Fruit fly (Drosophila melanogaster) whole organism, embryonic: ENCODE data around the gene Lmpt.

Source experiments
- CG10274 ChIP-seq: fragments of 200-800 bp; sonication (Bioruptor generic); optimal IDR thresholded peaks from 3 replicates; lab custom pipeline; 2017; ENCODE audit warnings: missing biosample characterization, mild to moderate bottlenecking, missing genetic modification characterization
- CG11696 ChIP-seq: fragments of 200-800 bp; sonication (Bioruptor generic); IDR thresholded peaks from 2 replicates; pipeline ENCODE4 v1.3.6; 2022; ENCODE audit warnings: missing biosample characterization, missing genetic modification characterization
- CG12659 ChIP-seq: fragments of 200-800 bp; sonication (Bioruptor generic); optimal IDR thresholded peaks from 3 replicates; lab custom pipeline; 2017; ENCODE audit warnings: mild to moderate bottlenecking, missing biosample characterization, missing genetic modification reagents, missing genetic modification characterization
- CG14050 ChIP-seq: fragments of 200-800 bp; sonication (Bioruptor generic); IDR thresholded peaks from 3 replicates; pipeline ENCODE4 v1.3.6; 2022; ENCODE audit warnings: missing biosample characterization, missing genetic modification characterization
- CG14667 ChIP-seq: fragments of 200-800 bp; sonication (Bioruptor generic); IDR thresholded peaks from 2 replicates; pipeline ENCODE4 v1.3.6; 2022; ENCODE audit warnings: missing biosample characterization, missing genetic modification characterization
- CG15269 ChIP-seq: fragments of 200-800 bp; sonication (Bioruptor generic); optimal IDR thresholded peaks from 2 replicates; lab custom pipeline; 2018; ENCODE audit warnings: missing biosample characterization, mild to moderate bottlenecking, missing genetic modification characterization, moderate library complexity
- CG16779 ChIP-seq: fragments of 200-800 bp; sonication (Bioruptor generic); IDR thresholded peaks from 2 replicates; pipeline ENCODE4 v1.3.6; 2022; ENCODE audit warnings: missing biosample characterization, missing genetic modification characterization
- CG17186 ChIP-seq: fragments of 200-800 bp; sonication (Bioruptor generic); optimal IDR thresholded peaks from 3 replicates; lab custom pipeline; 2017; ENCODE audit warnings: missing biosample characterization, missing genetic modification reagents, missing genetic modification characterization
- CG18599 ChIP-seq: fragments of 200-800 bp; sonication (Bioruptor generic); optimal IDR thresholded peaks from 3 replicates; lab custom pipeline; 2017; ENCODE audit warnings: missing biosample characterization, missing genetic modification characterization, mild to moderate bottlenecking, moderate library complexity, missing genetic modification reagents
- CG2116 ChIP-seq: fragments of 200-800 bp; sonication (Bioruptor generic); optimal IDR thresholded peaks from 3 replicates; lab custom pipeline; 2018; ENCODE audit warnings: missing biosample characterization, mild to moderate bottlenecking, missing genetic modification characterization
- CG3163 ChIP-seq: fragments of 200-800 bp; sonication (Bioruptor generic); optimal IDR thresholded peaks from 3 replicates; lab custom pipeline; 2016; ENCODE audit warnings: missing biosample characterization, missing genetic modification characterization
- CG3995 ChIP-seq: fragments of 200-800 bp; sonication (Bioruptor generic); optimal IDR thresholded peaks from 3 replicates; lab custom pipeline; 2016; ENCODE audit warnings: missing biosample characterization, missing genetic modification characterization
- CG4360 ChIP-seq: fragments of 200-800 bp; sonication (Bioruptor generic); IDR thresholded peaks from 2 replicates; pipeline ENCODE4 v1.3.6; 2022; ENCODE audit warnings: missing biosample characterization, missing genetic modification characterization
- CG6683 ChIP-seq: fragments of 200-800 bp; sonication (Bioruptor generic); optimal IDR thresholded peaks from 2 replicates; lab custom pipeline; 2017; ENCODE audit warnings: missing biosample characterization, mild to moderate bottlenecking, missing genetic modification characterization, missing genetic modification reagents
- CG8359 ChIP-seq: fragments of 200-800 bp; sonication (Bioruptor generic); optimal IDR thresholded peaks from 2 replicates; lab custom pipeline; 2017; ENCODE audit warnings: missing biosample characterization, mild to moderate bottlenecking, missing genetic modification characterization, borderline replicate concordance
- CG9609 ChIP-seq: fragments of 200-800 bp; sonication (Bioruptor generic); optimal IDR thresholded peaks from 3 replicates; lab custom pipeline; 2016; ENCODE audit warnings: missing biosample characterization, missing genetic modification characterization
- CG9932 ChIP-seq: fragments of 200-800 bp; sonication (Bioruptor generic); IDR thresholded peaks from 2 replicates; pipeline ENCODE4 v1.3.6; 2022; ENCODE audit warnings: missing biosample characterization, missing genetic modification characterization
- D19B ChIP-seq: fragments of 200-800 bp; sonication (Bioruptor generic); optimal IDR thresholded peaks from 2 replicates; lab custom pipeline; 2017; ENCODE audit warnings: missing biosample characterization, mild to moderate bottlenecking, missing genetic modification characterization
- Dp ChIP-seq: fragments of 200-800 bp; sonication (Bioruptor generic); optimal IDR thresholded peaks from 2 replicates; lab custom pipeline; 2018; ENCODE audit warnings: missing biosample characterization, mild to moderate bottlenecking, missing genetic modification characterization, moderate library complexity
- GATAe ChIP-seq: fragments of 200-800 bp; sonication (Bioruptor generic); conservative IDR thresholded peaks from 2 replicates; pipeline ENCODE4 v1.3.6; 2022; ENCODE audit warnings: missing biosample characterization, missing genetic modification characterization
- HLH54F ChIP-seq: fragments of 200-800 bp; sonication (Bioruptor generic); optimal IDR thresholded peaks from 3 replicates; lab custom pipeline; 2016; ENCODE audit warnings: missing biosample characterization, missing genetic modification characterization
- HLHmδ ChIP-seq: fragments of 200-800 bp; sonication (Bioruptor generic); optimal IDR thresholded peaks from 2 replicates; lab custom pipeline; 2018; ENCODE audit warnings: missing biosample characterization, mild to moderate bottlenecking, missing genetic modification characterization, moderate library complexity
- Hr39 ChIP-seq: fragments of >200 bp; optimal IDR thresholded peaks from 2 replicates; lab custom pipeline; 2017
- Meics ChIP-seq: fragments of 200-800 bp; sonication (Bioruptor generic); optimal IDR thresholded peaks from 2 replicates; lab custom pipeline; 2017; ENCODE audit warnings: missing biosample characterization, mild to moderate bottlenecking, missing genetic modification characterization
- Nf-YC ChIP-seq: fragments of 200-800 bp; optimal IDR thresholded peaks from 3 replicates; lab custom pipeline; 2019; ENCODE audit warnings: missing biosample characterization, mild to moderate bottlenecking, missing genetic modification characterization, moderate library complexity
- Opbp ChIP-seq: fragments of 200-800 bp; sonication (Bioruptor generic); IDR thresholded peaks from 3 replicates; pipeline ENCODE4 v1.3.6; 2022; ENCODE audit warnings: missing biosample characterization, missing genetic modification characterization; ENCODE audit not compliant: partially characterized antibody
- Optix ChIP-seq: fragments of 200-800 bp; sonication (Bioruptor generic); IDR thresholded peaks from 3 replicates; pipeline ENCODE4 v1.3.6; 2022; ENCODE audit warnings: missing biosample characterization, missing genetic modification characterization
- Side ChIP-seq: fragments of 200-800 bp; sonication (Bioruptor generic); optimal IDR thresholded peaks from 2 replicates; lab custom pipeline; 2016; ENCODE audit warnings: missing biosample characterization, missing genetic modification characterization
- Vsx1 ChIP-seq: fragments of 200-800 bp; sonication (Bioruptor generic); optimal IDR thresholded peaks from 2 replicates; lab custom pipeline; 2017; ENCODE audit warnings: missing biosample characterization, mild to moderate bottlenecking, missing genetic modification characterization, missing genetic modification reagents
- ase ChIP-seq: fragments of 200-800 bp; sonication (Bioruptor generic); IDR thresholded peaks from 3 replicates; pipeline ENCODE4 v1.3.6; 2022; ENCODE audit warnings: missing biosample characterization, missing genetic modification characterization
- bcd ChIP-seq: fragments of 200-800 bp; sonication (Bioruptor generic); optimal IDR thresholded peaks from 2 replicates; lab custom pipeline; 2017; ENCODE audit warnings: missing biosample characterization, mild to moderate bottlenecking, missing genetic modification characterization
- chn ChIP-seq: fragments of 200-800 bp; sonication (Bioruptor generic); optimal IDR thresholded peaks from 2 replicates; lab custom pipeline; 2016; ENCODE audit warnings: missing biosample characterization, missing genetic modification characterization
- crc ChIP-seq: fragments of 200-800 bp; sonication (Bioruptor generic); optimal IDR thresholded peaks from 2 replicates; lab custom pipeline; 2016; ENCODE audit warnings: missing biosample characterization, missing genetic modification characterization
- crp ChIP-seq, 2 experiments: fragments of 200-800 bp; sonication (Bioruptor generic); optimal IDR thresholded peaks; 2 replicates in 1 of 2; 3 replicates in 1 of 2; lab custom pipeline; 2017; ENCODE audit warnings: missing biosample characterization in 2 of 2, missing genetic modification characterization in 2 of 2, mild to moderate bottlenecking in 1 of 2, moderate library complexity in 1 of 2
- dimm ChIP-seq: fragments of 200-800 bp; sonication (Bioruptor generic); IDR thresholded peaks from 2 replicates; pipeline ENCODE4 v1.3.6; 2022; ENCODE audit warnings: missing biosample characterization, missing genetic modification characterization
- eyg ChIP-seq: fragments of 200-800 bp; sonication (Bioruptor generic); optimal IDR thresholded peaks from 3 replicates; lab custom pipeline; 2016; ENCODE audit warnings: missing biosample characterization, missing genetic modification characterization
- gfzf ChIP-seq: fragments of 200-800 bp; sonication (Bioruptor generic); optimal IDR thresholded peaks from 2 replicates; lab custom pipeline; 2016; ENCODE audit warnings: missing biosample characterization, mild to moderate bottlenecking, missing genetic modification characterization, moderate library complexity
- gt ChIP-seq: fragments of 200-800 bp; sonication (Bioruptor generic); IDR thresholded peaks from 2 replicates; pipeline ENCODE4 v1.3.6; 2022; ENCODE audit warnings: missing biosample characterization, missing genetic modification characterization
- nerfin-2 ChIP-seq: fragments of 200-800 bp; sonication (Bioruptor generic); IDR thresholded peaks from 2 replicates; pipeline ENCODE4 v1.3.6; 2022; ENCODE audit warnings: missing biosample characterization, missing genetic modification characterization; ENCODE audit not compliant: partially characterized antibody
- nom ChIP-seq: fragments of 200-800 bp; sonication (Bioruptor generic); optimal IDR thresholded peaks from 2 replicates; lab custom pipeline; 2017; ENCODE audit warnings: missing biosample characterization, missing genetic modification characterization, mild to moderate bottlenecking, moderate library complexity, missing genetic modification reagents
- oc ChIP-seq: fragments of 200-800 bp; sonication (Bioruptor generic); optimal IDR thresholded peaks from 2 replicates; lab custom pipeline; 2018; ENCODE audit warnings: missing biosample characterization, mild to moderate bottlenecking, missing genetic modification characterization, moderate library complexity
- peb ChIP-seq: fragments of 200-800 bp; sonication (Bioruptor generic); IDR thresholded peaks from 2 replicates; pipeline ENCODE4 v1.3.6; 2022; ENCODE audit warnings: missing biosample characterization, missing genetic modification characterization
- psq ChIP-seq: fragments of 200-800 bp; sonication (Bioruptor generic); optimal IDR thresholded peaks from 2 replicates; lab custom pipeline; 2017; ENCODE audit warnings: missing biosample characterization, missing genetic modification characterization
- pzg ChIP-seq: fragments of 200-800 bp; sonication (Bioruptor generic); optimal IDR thresholded peaks from 3 replicates; lab custom pipeline; 2018; ENCODE audit warnings: missing biosample characterization, mild to moderate bottlenecking, missing genetic modification characterization, moderate library complexity
- salm ChIP-seq: fragments of 200-800 bp; sonication (Bioruptor generic); optimal IDR thresholded peaks from 2 replicates; lab custom pipeline; 2018; ENCODE audit warnings: missing biosample characterization, mild to moderate bottlenecking, missing genetic modification characterization
- schlank ChIP-seq: fragments of 200-800 bp; sonication (Bioruptor generic); optimal IDR thresholded peaks from 2 replicates; lab custom pipeline; 2018; ENCODE audit warnings: missing biosample characterization, mild to moderate bottlenecking, missing genetic modification characterization
- sim ChIP-seq: fragments of 200-800 bp; sonication (Bioruptor generic); IDR thresholded peaks from 2 replicates; pipeline ENCODE4 v1.3.6; 2022; ENCODE audit warnings: missing biosample characterization, missing genetic modification characterization
- sug ChIP-seq: fragments of 200-800 bp; optimal IDR thresholded peaks from 2 replicates; lab custom pipeline; 2019; ENCODE audit warnings: missing biosample characterization, mild to moderate bottlenecking, missing genetic modification characterization, moderate library complexity
- yki ChIP-seq: fragments of >200 bp; optimal IDR thresholded peaks from 3 replicates; lab custom pipeline; 2018
- zfh2 ChIP-seq: fragments of 200-800 bp; sonication (Bioruptor generic); optimal IDR thresholded peaks from 2 replicates; lab custom pipeline; 2016; ENCODE audit warnings: missing biosample characterization, missing genetic modification characterization

Gene Lmpt

dm6 chr3L:16862284-16862683, 2.8 kb upstream of the Lmpt start, which contains the start of gene Rh4 (continued):
- TF ChIP-seq CG16779 (GFP tag; lab: Robert Waterston, UW) = peak; percentile 23; the same call in 1 of the 2 replicates
- TF ChIP-seq sim (GFP tag; lab: Robert Waterston, UW) = no peak
- 0 out of 3 replicates have a peak, but pooled peaks have one; percentile 41 for TF ChIP-seq Opbp (GFP tag; lab: Robert Waterston, UW)
- TF ChIP-seq HLH54F (GFP tag; lab: Kevin White, UChicago) = no peak
- peak; percentile 9; the same call in 1 of the 2 replicates for TF ChIP-seq CG11696 (GFP tag; lab: Robert Waterston, UW)
- peak; percentile 47 for TF ChIP-seq CG9932 (GFP tag; lab: Robert Waterston, UW)

- TF ChIP-seq CG9609 (GFP tag; lab: Kevin White, UChicago) (no peak), Hr39 (lab: Kevin White, UChicago) (no peak), chn (GFP tag; lab: Kevin White, UChicago) (no peak), CG14667 (GFP tag; lab: Robert Waterston, UW) (no peak), CG12659 (no peak), Dp (GFP tag; lab: Kevin White, UChicago) (peak; percentile 94), CG6683 (GFP tag; lab: Kevin White, UChicago) (no peak), sug (tag; lab: Kevin White, UChicago) (no peak), schlank (tag; lab: Kevin White, UChicago) (no peak), crp (GFP tag; optimal IDR thresholded peaks at IDR 0.05; lab: Kevin White, UChicago) (no peak), HLHmδ (GFP tag; lab: Kevin White, UChicago) (no peak), oc (tag; lab: Kevin White, UChicago) (no peak), dimm (no peak), bcd (GFP tag; lab: Kevin White, UChicago) (no peak), CG3163 (no peak), yki (lab: Kevin White, UChicago) (no peak), peb (GFP tag; lab: Robert Waterston, UW) (no peak), CG15269 (tag; lab: Kevin White, UChicago) (no peak), Optix (no peak), gfzf (peak; percentile 26), zfh2 (GFP tag; lab: Kevin White, UChicago) (no peak), D19B (GFP tag; lab: Kevin White, UChicago) (no peak), pzg (GFP tag; lab: Kevin White, UChicago) (peak; percentile 76), nerfin-2 (GFP tag; lab: Robert Waterston, UW) (no peak), CG14050 (GFP tag; lab: Robert Waterston, UW) (no peak), GATAe (GFP tag; lab: Robert Waterston, UW) (no peak), Nf-YC (no peak), CG3995 (peak; percentile 50), crc (GFP tag; lab: Kevin White, UChicago) (no peak), ase (GFP tag; lab: Robert Waterston, UW) (no peak), Meics (GFP tag; lab: Kevin White, UChicago) (no peak), CG10274 (GFP tag; lab: Kevin White, UChicago) (no peak), CG8359 (no peak), Side (GFP tag; lab: Kevin White, UChicago) (no peak), eyg (GFP tag; lab: Kevin White, UChicago) (no peak), salm (tag; lab: Kevin White, UChicago) (no peak), Vsx1 (no peak), psq (no peak), CG17186 (GFP tag; lab: Kevin White, UChicago) (no peak), CG2116 (GFP tag; lab: Kevin White, UChicago) (peak; percentile 43), CG18599 (GFP tag; lab: Kevin White, UChicago) (no peak), gt (GFP tag; lab: Robert Waterston, UW) (no peak), CG4360 (peak; percentile 16; the same call in 1 of the 2 replicates), nom (GFP tag; lab: Kevin White, UChicago) (no peak)
These were observed 2.1 kb upstream of the Lmpt start, which contains the start of gene CG9951 for dm6 chr3L:16862958-16863357. CG9951 (plus strand) TSS chr3L:16863164.
